Fruit fly (Drosophila melanogaster): Measurements from ENCODE around the gene CG34263.

The CG34263 gene

dm6 chr3L:297240-297639 is 31.5 kb upstream of the CG34263 start:
- TF ChIP-seq Taf1 (GFP tag; IDR thresholded peaks at IDR 0.05): no peak
- no peak for TF ChIP-seq D19A (tag; optimal IDR thresholded peaks at IDR 0.05)
- TF ChIP-seq CG31441 (GFP tag; IDR thresholded peaks at IDR 0.05): no peak
- no peak for TF ChIP-seq CG3163 (GFP tag; optimal IDR thresholded peaks at IDR 0.05)
- TF ChIP-seq pros (GFP tag; optimal IDR thresholded peaks at IDR 0.05): peak; percentile 85
- no peak for TF ChIP-seq Stat92E (GFP tag; optimal IDR thresholded peaks at IDR 0.05)
- TF ChIP-seq nerfin-2 (GFP tag; IDR thresholded peaks at IDR 0.05; ENCODE audit: partially characterized antibody): no peak
- TF ChIP-seq bab2 (GFP tag; optimal IDR thresholded peaks at IDR 0.05): no peak
- TF ChIP-seq CG9932 (GFP tag; IDR thresholded peaks at IDR 0.05): no peak
- TF ChIP-seq HLH4C (GFP tag; IDR thresholded peaks at IDR 0.05; ENCODE audit: partially characterized antibody): no peak
- no peak for TF ChIP-seq dpn (GFP tag; optimal IDR thresholded peaks at IDR 0.05)
- TF ChIP-seq Ets65A (GFP tag): peak; percentile 28
- no peak for TF ChIP-seq Xbp1 (GFP tag; optimal IDR thresholded peaks at IDR 0.05)
- TF ChIP-seq knrl (GFP tag; IDR thresholded peaks at IDR 0.05; ENCODE audit: partially characterized antibody): no peak
- no peak for TF ChIP-seq hkb (optimal IDR thresholded peaks at IDR 0.05)
- no peak for TF ChIP-seq hkb (GFP tag; IDR thresholded peaks at IDR 0.05)
- TF ChIP-seq YL-1 (GFP tag; optimal IDR thresholded peaks at IDR 0.05): no peak
- no peak for TF ChIP-seq CG16815 (GFP tag; optimal IDR thresholded peaks at IDR 0.05)
- TF ChIP-seq hbn (GFP tag; IDR thresholded peaks at IDR 0.05; ENCODE audit: partially characterized antibody): no peak
- no peak for TF ChIP-seq ATbp (GFP tag; optimal IDR thresholded peaks at IDR 0.05)
- no peak for TF ChIP-seq CG2875 (GFP tag; optimal IDR thresholded peaks at IDR 0.05)
- no peak for TF ChIP-seq gce (GFP tag; IDR thresholded peaks at IDR 0.05)
- no peak for TF ChIP-seq CG17568 (GFP tag; optimal IDR thresholded peaks at IDR 0.05)
- peak; percentile 73 for TF ChIP-seq ac (GFP tag; optimal IDR thresholded peaks at IDR 0.05)
- no peak for TF ChIP-seq danr (GFP tag; IDR thresholded peaks at IDR 0.05)
- no peak for TF ChIP-seq CG4328 (GFP tag; optimal IDR thresholded peaks at IDR 0.05)
- TF ChIP-seq CG1602 (GFP tag; optimal IDR thresholded peaks at IDR 0.05): no peak
- TF ChIP-seq lbe (GFP tag; optimal IDR thresholded peaks at IDR 0.05): no peak
- peak; percentile 85; the same call in 1 of the 3 replicates for TF ChIP-seq z (GFP tag; IDR thresholded peaks at IDR 0.05)

- TF ChIP-seq Side (GFP tag; optimal IDR thresholded peaks at IDR 0.05) (peak; percentile 20), Kr (GFP tag; optimal IDR thresholded peaks at IDR 0.05) (no peak), dm (GFP tag; optimal IDR thresholded peaks at IDR 0.05) (no peak), CG1832 (GFP tag; optimal IDR thresholded peaks at IDR 0.05) (no peak), toy (GFP tag; IDR thresholded peaks at IDR 0.05) (no peak), Hr78 (GFP tag; optimal IDR thresholded peaks at IDR 0.05) (peak in 1 of 2 experiments; percentile 29), pb (GFP tag; optimal IDR thresholded peaks at IDR 0.05) (no peak), Meics (GFP tag; optimal IDR thresholded peaks at IDR 0.05) (no peak), prd (optimal IDR thresholded peaks at IDR 0.05) (no peak), prd (GFP tag; IDR thresholded peaks at IDR 0.05) (0 out of 3 replicates have a peak, but pooled peaks have one; percentile 20), vvl (GFP tag; IDR thresholded peaks at IDR 0.05) (peak; percentile 21; the same call in 1 of the 2 replicates), cg (GFP tag; optimal IDR thresholded peaks at IDR 0.05) (no peak), chinmo (GFP tag; IDR thresholded peaks at IDR 0.05; ENCODE audit: partially characterized antibody) (0 out of 4 replicates have a peak, but pooled peaks have one; percentile 63), CG10959 (GFP tag; IDR thresholded peaks at IDR 0.05) (no peak), br (optimal IDR thresholded peaks at IDR 0.05) (no peak), grn (GFP tag; optimal IDR thresholded peaks at IDR 0.05) (no peak), gro (GFP tag; optimal IDR thresholded peaks at IDR 0.05) (no peak), MESR4 (GFP tag; optimal IDR thresholded peaks at IDR 0.05) (no peak), ap (GFP tag; IDR thresholded peaks at IDR 0.05) (no peak), twi (tag; optimal IDR thresholded peaks at IDR 0.05) (peak; percentile 95), CG8765 (GFP tag; IDR thresholded peaks at IDR 0.05) (no peak), Sin3A (optimal IDR thresholded peaks at IDR 0.05) (no peak), fd102C (GFP tag; optimal IDR thresholded peaks at IDR 0.05) (no peak), tin (GFP tag; optimal IDR thresholded peaks at IDR 0.05) (peak; percentile 42)
Observed at dm6 chr3L:294841-295408, 29.2 kb upstream of the CG34263 start.

Data from whole organism, embryonic.